Fruit fly (Drosophila melanogaster): ENCODE data around the gene Or67b.

dm6 chr3L:9598688-9599087, 30.3 kb downstream of the Or67b start, which contains the start of gene CG3222:
- TF ChIP-seq h (optimal IDR thresholded peaks at IDR 0.05) (no peak), psq (optimal IDR thresholded peaks at IDR 0.05) (no peak)

Data from Kc167 (cell line).